Worm (Caenorhabditis elegans) whole organism, L4 larva: ENCODE measurements around the gene R04B5.11.

Experiments used
- F26F4.8 ChIP-seq: fragments of 200-800 bp; sonication (Bioruptor generic); conservative IDR thresholded peaks from 2 replicates; pipeline ENCODE4 v1.3.6; 2022; ENCODE audit warnings: missing genetic modification characterization, missing compliant biosample characterization
- F37D6.2 ChIP-seq: sonication (generic microtip); optimal IDR thresholded peaks from 2 replicates; lab custom pipeline; 2016; ENCODE audit warnings: mild to moderate bottlenecking, missing genetic modification characterization, missing compliant biosample characterization
- T20F7.1 ChIP-seq: fragments of 200-800 bp; sonication (Bioruptor generic); optimal IDR thresholded peaks from 2 replicates; lab custom pipeline; 2018; ENCODE audit warnings: mild to moderate bottlenecking, missing genetic modification characterization, missing compliant biosample characterization
- Y75B8A.6 ChIP-seq: fragments of 200-800 bp; sonication (Bioruptor generic); IDR thresholded peaks from 2 replicates; pipeline ENCODE4 v1.3.6; 2022; ENCODE audit warnings: missing genetic modification reagents, missing genetic modification characterization, missing compliant biosample characterization
- aly-2 ChIP-seq: sonication (generic microtip); optimal IDR thresholded peaks from 2 replicates; lab custom pipeline; 2018; ENCODE audit warnings: missing biosample characterization, missing genetic modification characterization
- ama-1 ChIP-seq: fragments of 150-350 bp; optimal IDR thresholded peaks from 2 replicates; lab custom pipeline; 2014; ENCODE audit warnings: inconsistent platforms, mixed read lengths
- arid-1 ChIP-seq: fragments of 200-800 bp; sonication (Bioruptor generic); conservative IDR thresholded peaks from 2 replicates; pipeline ENCODE4 v1.3.6; 2022; ENCODE audit warnings: missing genetic modification reagents, missing genetic modification characterization, missing compliant biosample characterization
- ceh-32 ChIP-seq: sonication (generic microtip); optimal IDR thresholded peaks from 2 replicates; lab custom pipeline; 2016; ENCODE audit warnings: mild to moderate bottlenecking, missing genetic modification characterization, missing compliant biosample characterization; ENCODE audit not compliant: poor library complexity
- cey-2 ChIP-seq: sonication (generic microtip); optimal IDR thresholded peaks from 3 replicates; lab custom pipeline; 2017; ENCODE audit warnings: missing genetic modification characterization, mild to moderate bottlenecking, missing compliant biosample characterization, antibody characterized with exemption, borderline replicate concordance; ENCODE audit not compliant: insufficient read depth
- dmd-6 ChIP-seq: fragments of 200-800 bp; sonication (Bioruptor generic); IDR thresholded peaks from 2 replicates; pipeline ENCODE4 v1.3.6; 2022; ENCODE audit warnings: missing genetic modification reagents, missing genetic modification characterization, missing compliant biosample characterization
- dmd-8 ChIP-seq: fragments of 200-800 bp; sonication (Bioruptor generic); IDR thresholded peaks from 2 replicates; pipeline ENCODE4 v1.3.6; 2022; ENCODE audit warnings: missing genetic modification characterization, missing compliant biosample characterization
- dpl-1 ChIP-seq: fragments of 150-350 bp; optimal IDR thresholded peaks from 2 replicates; lab custom pipeline; 2014; ENCODE audit warnings: missing biosample characterization, missing genetic modification reagents, missing genetic modification characterization
- dve-1 ChIP-seq: sonication (generic microtip); optimal IDR thresholded peaks from 2 replicates; lab custom pipeline; 2017; ENCODE audit warnings: antibody characterized with exemption, mild to moderate bottlenecking, missing genetic modification characterization, missing compliant biosample characterization; ENCODE audit not compliant: insufficient read depth
- hif-1 ChIP-seq, 2 experiments: sonication (generic microtip); optimal IDR thresholded peaks; 2 replicates each; lab custom pipeline; 2016 to 2017; ENCODE audit warnings: missing compliant biosample characterization in 2 of 2, missing genetic modification characterization in 2 of 2, missing genetic modification reagents in 2 of 2, missing genotype in 2 of 2, mild to moderate bottlenecking in 1 of 2
- hlh-30 ChIP-seq: sonication (generic microtip); optimal IDR thresholded peaks from 2 replicates; lab custom pipeline; 2017; ENCODE audit warnings: antibody characterized with exemption, mild to moderate bottlenecking, missing genetic modification characterization, missing compliant biosample characterization; ENCODE audit not compliant: insufficient read depth
- hmg-1.1 ChIP-seq: fragments of 200-800 bp; sonication (Bioruptor generic); IDR thresholded peaks from 2 replicates; pipeline ENCODE4 v1.3.6; 2022; ENCODE audit warnings: missing genetic modification reagents, missing genetic modification characterization, missing compliant biosample characterization
- jun-1 ChIP-seq: fragments of 150-350 bp; optimal IDR thresholded peaks from 2 replicates; lab custom pipeline; 2014; ENCODE audit warnings: missing biosample characterization, missing genetic modification reagents, missing genetic modification characterization
- lin-1 ChIP-seq: fragments of 200-800 bp; sonication (Bioruptor generic); IDR thresholded peaks from 2 replicates; pipeline ENCODE4 v1.3.6; 2022; ENCODE audit warnings: missing genetic modification reagents, missing genetic modification characterization, missing compliant biosample characterization
- lin-13 ChIP-seq: fragments of 150-350 bp; optimal IDR thresholded peaks from 2 replicates; lab custom pipeline; 2014; ENCODE audit warnings: missing biosample characterization, missing genetic modification reagents, missing genetic modification characterization
- lin-38 ChIP-seq: fragments of 200-800 bp; sonication (Bioruptor generic); IDR thresholded peaks from 2 replicates; pipeline ENCODE4 v1.3.6; 2022; ENCODE audit warnings: missing genetic modification reagents, missing genetic modification characterization, missing compliant biosample characterization
- lir-3 ChIP-seq: sonication (generic microtip); optimal IDR thresholded peaks from 2 replicates; lab custom pipeline; 2016; ENCODE audit warnings: mild to moderate bottlenecking, missing genetic modification characterization, missing compliant biosample characterization
- lsy-2 ChIP-seq, 2 experiments: fragments of 150-350 bp in 1 of 2; sonication (generic microtip) in 1 of 2; optimal IDR thresholded peaks; 2 replicates each; lab custom pipeline; 2014 to 2017; ENCODE audit warnings: missing biosample characterization in 2 of 2, missing genetic modification characterization in 2 of 2
- madf-5 ChIP-seq, 2 experiments: fragments of 200-800 bp; sonication (Bioruptor generic); IDR thresholded peaks; 2 replicates each; pipeline ENCODE4 v1.3.6; 2022; ENCODE audit warnings: missing compliant biosample characterization in 2 of 2, missing genetic modification characterization in 2 of 2
- mdt-29 ChIP-seq: fragments of 200-800 bp; sonication (Bioruptor generic); IDR thresholded peaks from 2 replicates; pipeline ENCODE4 v1.3.6; 2022; ENCODE audit warnings: missing genetic modification reagents, missing genetic modification characterization, missing compliant biosample characterization
- mes-2 ChIP-seq: sonication (generic microtip); optimal IDR thresholded peaks from 2 replicates; lab custom pipeline; 2016; ENCODE audit warnings: missing genotype, mild to moderate bottlenecking, missing genetic modification characterization, missing compliant biosample characterization; ENCODE audit not compliant: poor library complexity, severe bottlenecking
- nhr-237 ChIP-seq: sonication (generic microtip); optimal IDR thresholded peaks from 2 replicates; lab custom pipeline; 2017; ENCODE audit warnings: missing biosample characterization, missing genetic modification characterization
- nhr-41 ChIP-seq: fragments of 200-800 bp; sonication (Bioruptor generic); IDR thresholded peaks from 2 replicates; pipeline ENCODE4 v1.3.6; 2022; ENCODE audit warnings: missing genetic modification reagents, missing genetic modification characterization, missing compliant biosample characterization
- nhr-48 ChIP-seq: sonication (generic microtip); optimal IDR thresholded peaks from 2 replicates; lab custom pipeline; 2016; ENCODE audit warnings: mild to moderate bottlenecking, missing genetic modification characterization, missing compliant biosample characterization
- nhr-76 ChIP-seq: fragments of 150-350 bp; optimal IDR thresholded peaks from 2 replicates; lab custom pipeline; 2014; ENCODE audit warnings: missing biosample characterization, missing genetic modification characterization
- nhr-77 ChIP-seq: fragments of 150-350 bp; optimal IDR thresholded peaks from 2 replicates; lab custom pipeline; 2014; ENCODE audit warnings: missing biosample characterization, missing genetic modification characterization
- saeg-2 ChIP-seq: fragments of 200-800 bp; sonication (Bioruptor generic); IDR thresholded peaks from 2 replicates; pipeline ENCODE4 v1.3.6; 2022; ENCODE audit warnings: missing genetic modification reagents, missing genetic modification characterization, missing compliant biosample characterization
- sdz-12 ChIP-seq: fragments of 200-800 bp; sonication (Bioruptor generic); optimal IDR thresholded peaks from 2 replicates; lab custom pipeline; 2018; ENCODE audit warnings: mild to moderate bottlenecking, missing genetic modification characterization, missing compliant biosample characterization
- set-16 ChIP-seq: fragments of 200-800 bp; sonication (Bioruptor generic); IDR thresholded peaks from 2 replicates; pipeline ENCODE4 v1.3.6; 2022; ENCODE audit warnings: missing genetic modification reagents, missing genetic modification characterization, missing compliant biosample characterization
- snpc-1.2 ChIP-seq: fragments of 200-800 bp; sonication (Bioruptor generic); IDR thresholded peaks from 2 replicates; pipeline ENCODE4 v1.3.6; 2022; ENCODE audit warnings: missing genetic modification reagents, missing genetic modification characterization, missing compliant biosample characterization
- snpc-4 ChIP-seq: fragments of 150-350 bp; optimal IDR thresholded peaks from 2 replicates; lab custom pipeline; 2014; ENCODE audit warnings: missing biosample characterization, missing genetic modification characterization
- tag-97 ChIP-seq: fragments of 200-800 bp; sonication (Bioruptor generic); IDR thresholded peaks from 2 replicates; pipeline ENCODE4 v1.3.6; 2022; ENCODE audit warnings: missing genetic modification characterization, missing compliant biosample characterization
- unc-62 ChIP-seq, 3 experiments: fragments of 150-350 bp in 1 of 3; sonication (generic microtip); optimal IDR thresholded peaks in 2 of 3; peaks in 1 of 3; 1 replicate in 1 of 3; 2 replicates in 2 of 3; lab custom pipeline; 2014 to 2017; ENCODE audit warnings: missing biosample characterization in 3 of 3, missing genetic modification characterization in 3 of 3, missing genetic modification reagents in 3 of 3, missing genotype in 1 of 3
- zag-1 ChIP-seq: fragments of 150-350 bp; optimal IDR thresholded peaks from 2 replicates; lab custom pipeline; 2014; ENCODE audit warnings: missing biosample characterization, missing genetic modification characterization
- zfp-3 ChIP-seq: fragments of 200-800 bp; sonication (Bioruptor generic); conservative IDR thresholded peaks from 2 replicates; pipeline ENCODE4 v1.3.6; 2022; ENCODE audit warnings: missing genetic modification reagents, missing genetic modification characterization, missing compliant biosample characterization
- ztf-11 ChIP-seq: fragments of 150-350 bp; optimal IDR thresholded peaks from 2 replicates; lab custom pipeline; 2014; ENCODE audit warnings: missing biosample characterization, missing genetic modification characterization

The R04B5.11 gene

DNA sequence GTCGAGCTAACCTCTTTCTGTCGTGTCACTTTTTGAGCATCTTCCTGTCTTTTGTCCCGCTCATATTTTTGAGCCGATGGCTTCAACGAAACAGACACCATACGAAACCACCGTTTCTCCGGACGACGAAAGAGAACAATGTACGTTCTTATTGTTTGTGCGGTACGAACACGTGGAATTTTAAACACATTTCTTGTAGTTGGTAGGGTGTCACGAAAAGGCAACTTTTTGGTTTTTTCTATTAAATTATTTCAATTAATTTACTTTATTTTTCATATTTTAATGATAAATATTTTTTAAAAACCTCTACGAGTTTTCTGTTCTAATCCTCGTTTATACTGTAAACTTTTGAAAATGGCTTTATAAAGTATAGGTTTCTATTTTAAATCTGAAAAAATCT is at the start of gene R04B5.11:
Gene R04B5.11 (minus strand): TSS at position 101 of the 400 bp plus-strand sequence.
- TF ChIP-seq arid-1 (GFP tag; lab: Robert Waterston, UW) (no peak), tag-97 (GFP tag; lab: Robert Waterston, UW) (no peak), hlh-30 (no peak), dve-1 (tag; lab: Kevin White, UChicago) (no peak), dmd-8 (GFP tag; lab: Robert Waterston, UW) (no peak), hmg-1.1 (GFP tag; lab: Robert Waterston, UW) (no peak), zag-1 (no peak), nhr-48 (tag; lab: Kevin White, UChicago) (no peak), dmd-6 (GFP tag; lab: Robert Waterston, UW) (no peak), unc-62 (GFP tag; optimal IDR thresholded peaks at IDR 0.05 in 1 of 2; lab: Kevin White, UChicago) (no peak), unc-62 (tag; optimal IDR thresholded peaks at IDR 0.05; lab: Kevin White, UChicago) (no peak), saeg-2 (GFP tag; lab: Robert Waterston, UW) (no peak), lir-3 (no peak), zfp-3 (no peak), nhr-77 (no peak), nhr-76 (no peak), F37D6.2 (tag; lab: Kevin White, UChicago) (no peak), madf-5 (GFP tag; IDR thresholded peaks at IDR 0.05; lab: Robert Waterston, UW) (no peak), Y75B8A.6 (GFP tag; lab: Robert Waterston, UW) (no peak)

DNA sequence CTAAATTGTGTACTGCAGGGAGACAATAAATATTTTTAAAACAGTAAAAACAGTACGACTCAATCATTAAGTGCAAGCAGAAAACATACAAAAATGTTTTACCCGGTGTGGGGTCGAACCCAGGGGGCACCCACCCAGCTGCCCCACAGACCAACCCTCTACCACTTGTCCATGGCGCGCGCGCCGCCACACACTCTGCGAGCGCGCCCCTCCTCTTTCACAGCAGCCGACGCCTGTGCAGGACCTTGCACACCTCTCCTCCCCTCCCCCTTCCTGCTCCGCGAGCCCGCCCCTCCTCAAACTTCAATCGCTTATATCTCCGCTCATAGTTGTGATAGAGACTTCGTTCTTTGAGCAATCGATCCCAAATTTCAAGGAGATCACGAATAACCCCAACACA is 47.5 kb upstream of the R04B5.11 start:
- peak; percentile 63 for TF ChIP-seq set-16 (GFP tag; lab: Robert Waterston, UW)
- peak; percentile 63; the same call in 1 of the 2 replicates for TF ChIP-seq snpc-1.2 (GFP tag; lab: Robert Waterston, UW)
- peak; percentile 60 for TF ChIP-seq lin-38 (GFP tag; lab: Robert Waterston, UW)

DNA sequence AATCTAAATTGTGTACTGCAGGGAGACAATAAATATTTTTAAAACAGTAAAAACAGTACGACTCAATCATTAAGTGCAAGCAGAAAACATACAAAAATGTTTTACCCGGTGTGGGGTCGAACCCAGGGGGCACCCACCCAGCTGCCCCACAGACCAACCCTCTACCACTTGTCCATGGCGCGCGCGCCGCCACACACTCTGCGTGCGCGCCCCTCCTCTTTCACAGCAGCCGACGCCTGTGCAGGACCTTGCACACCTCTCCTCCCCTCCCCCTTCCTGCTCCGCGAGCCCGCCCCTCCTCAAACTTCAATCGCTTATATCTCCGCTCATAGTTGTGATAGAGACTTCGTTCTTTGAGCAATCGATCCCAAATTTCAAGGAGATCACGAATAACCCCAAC is 45.6 kb upstream of the R04B5.11 start:
- peak; percentile 47; the same call in 1 of the 2 replicates for TF ChIP-seq set-16 (GFP tag; lab: Robert Waterston, UW)

DNA sequence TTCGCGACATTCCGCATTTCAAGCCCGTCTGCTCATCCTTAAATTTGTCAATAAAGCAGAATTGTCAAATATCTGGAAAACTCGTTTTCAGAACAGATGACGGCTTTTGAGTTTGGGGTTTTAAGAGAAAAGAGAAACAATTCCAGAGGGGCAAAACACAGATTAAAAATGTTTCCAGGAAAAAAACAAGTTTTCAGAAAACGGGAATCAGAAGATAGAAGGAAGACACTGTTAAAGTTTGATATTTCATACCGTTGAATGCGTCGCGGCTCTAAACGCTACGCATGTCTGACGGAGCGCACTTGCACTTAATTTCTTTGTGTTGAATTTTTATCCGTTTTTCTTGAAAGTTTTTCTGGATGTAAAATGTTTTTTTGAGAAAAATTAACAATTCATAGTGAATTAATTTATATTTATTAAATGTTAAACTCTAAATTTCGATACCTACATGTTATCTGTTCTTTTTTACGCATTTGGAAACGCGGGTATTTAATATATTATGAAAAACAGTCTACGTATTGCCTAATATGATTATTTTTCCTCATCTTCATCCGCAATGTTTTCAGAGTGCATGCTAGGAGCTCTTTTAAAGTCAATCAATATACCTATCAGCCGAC is 43.1 kb upstream of the R04B5.11 start, which contains the start of the genes C08B6.18, wdr-20 and C08B6.8:
Gene C08B6.18 (minus strand): TSS at position 51 of the 617 bp plus-strand sequence.
Gene wdr-20 (minus strand): TSS at position 82 of the 617 bp plus-strand sequence.
Gene C08B6.8 (plus strand): TSS at position 567 of the 617 bp plus-strand sequence.
- TF ChIP-seq mes-2 (tag; lab: Kevin White, UChicago) (peak; percentile 21), lsy-2 (tag; optimal IDR thresholded peaks at IDR 0.05; lab: Kevin White, UChicago) (peak in 1 of 2 experiments; percentile 44), ama-1 (lab: Kevin White, UChicago) (no peak), lin-38 (GFP tag; lab: Robert Waterston, UW) (peak; percentile 62), aly-2 (tag; lab: Kevin White, UChicago) (no peak), snpc-4 (no peak)

DNA sequence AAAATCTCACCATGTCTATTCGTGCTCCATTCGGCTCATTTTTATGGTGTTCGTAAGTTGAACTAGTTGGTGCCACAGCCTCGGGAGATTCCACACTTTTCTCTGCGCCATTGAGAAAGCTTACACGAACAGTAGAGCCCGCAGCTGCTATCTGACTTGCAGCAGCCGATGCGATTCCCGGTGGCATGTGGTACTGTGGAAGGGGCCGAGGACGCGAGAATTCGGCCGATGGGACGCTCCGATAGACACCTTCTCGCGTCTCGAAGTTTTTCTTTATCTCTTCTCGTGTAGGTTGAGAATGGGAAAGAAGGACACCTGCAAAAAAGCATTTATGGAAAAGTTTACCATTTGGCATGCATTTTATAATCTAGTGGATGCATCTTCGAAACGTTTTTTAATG is 42.2 kb upstream of the R04B5.11 start:
- TF ChIP-seq jun-1, result no peak
- peak; percentile 60; the same call in 1 of the 2 replicates for TF ChIP-seq dmd-8 (GFP tag; lab: Robert Waterston, UW)

DNA sequence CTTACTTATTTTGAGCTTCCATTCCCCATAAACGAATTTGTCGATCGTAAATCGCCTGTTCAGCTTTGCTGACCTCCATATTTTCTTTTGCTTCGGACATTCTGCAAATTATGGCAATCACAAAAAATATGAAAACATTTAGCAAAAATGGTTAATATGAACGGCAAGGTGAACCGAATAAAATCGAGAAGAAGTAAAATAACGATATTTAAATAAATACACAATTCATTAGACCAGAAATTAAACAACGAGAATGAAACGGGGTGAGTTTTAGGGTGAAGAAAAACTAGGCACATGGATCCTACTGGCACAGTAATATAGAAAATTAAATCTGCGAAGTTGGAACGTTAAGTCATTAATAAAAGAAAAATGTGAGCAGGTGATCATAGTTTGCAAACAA is 39.1 kb upstream of the R04B5.11 start, which contains the start of gene aos-1:
Gene aos-1 (minus strand): TSS at position 101 of the 400 bp plus-strand sequence.
- TF ChIP-seq dve-1 (tag; lab: Kevin White, UChicago) (no peak), sdz-12 (GFP tag; lab: Kevin White, UChicago) (no peak), nhr-237 (tag; lab: Kevin White, UChicago) (no peak), hmg-1.1 (GFP tag; lab: Robert Waterston, UW) (no peak), zfp-3 (no peak), mdt-29 (no peak), lin-1 (GFP tag; lab: Robert Waterston, UW) (no peak), hif-1 (tag; optimal IDR thresholded peaks at IDR 0.05; lab: Kevin White, UChicago) (no peak), dmd-8 (GFP tag; lab: Robert Waterston, UW) (no peak), T20F7.1 (GFP tag; lab: Kevin White, UChicago) (no peak), dpl-1 (no peak), ztf-11 (tag; lab: Kevin White, UChicago) (no peak), lin-13 (no peak), F26F4.8 (GFP tag; lab: Robert Waterston, UW) (no peak), nhr-41 (GFP tag; lab: Robert Waterston, UW) (no peak), ceh-32 (tag; lab: Kevin White, UChicago) (no peak), cey-2 (tag; lab: Kevin White, UChicago) (no peak)
